Worm (Caenorhabditis elegans) whole organism, L3 larva: ENCODE data around the gene ubq-2.

Source experiments
- R02D3.7 ChIP-seq: fragments of 150-350 bp; optimal IDR thresholded peaks from 2 replicates; lab custom pipeline; 2014; ENCODE audit warnings: missing biosample characterization, missing genetic modification characterization
- ZK546.5 ChIP-seq: sonication (generic microtip); optimal IDR thresholded peaks from 2 replicates; lab custom pipeline; 2017; ENCODE audit warnings: missing biosample characterization, missing genetic modification characterization
- aly-2 ChIP-seq: fragments of 150-350 bp; optimal IDR thresholded peaks from 2 replicates; lab custom pipeline; 2014; ENCODE audit warnings: missing biosample characterization, missing genetic modification characterization
- ama-1 ChIP-seq: fragments of 150-350 bp; optimal IDR thresholded peaks from 2 replicates; lab custom pipeline; 2018
- ceh-16 ChIP-seq: sonication (generic microtip); optimal IDR thresholded peaks from 2 replicates; lab custom pipeline; 2017; ENCODE audit warnings: missing biosample characterization, missing genetic modification characterization
- ceh-28 ChIP-seq: fragments of 150-350 bp; optimal IDR thresholded peaks from 2 replicates; lab custom pipeline; 2014; ENCODE audit warnings: missing biosample characterization, missing genetic modification reagents, missing genetic modification characterization
- ceh-82 ChIP-seq: fragments of 150-350 bp; optimal IDR thresholded peaks from 2 replicates; lab custom pipeline; 2014; ENCODE audit warnings: missing biosample characterization, missing genetic modification characterization
- ceh-9 ChIP-seq: sonication (generic microtip); optimal IDR thresholded peaks from 2 replicates; lab custom pipeline; 2018; ENCODE audit warnings: missing biosample characterization, missing genetic modification characterization
- daf-12 ChIP-seq: fragments of 150-350 bp; optimal IDR thresholded peaks from 2 replicates; lab custom pipeline; 2014; ENCODE audit warnings: missing biosample characterization, missing genetic modification reagents, missing genetic modification characterization
- egl-27 ChIP-seq: sonication (generic microtip); optimal IDR thresholded peaks from 4 replicates; lab custom pipeline; 2017; ENCODE audit warnings: missing biosample characterization, missing genetic modification reagents, missing genetic modification characterization
- egl-5 ChIP-seq: fragments of 150-350 bp; optimal IDR thresholded peaks from 2 replicates; lab custom pipeline; 2017; ENCODE audit warnings: missing biosample characterization, missing genetic modification reagents, missing genetic modification characterization, inconsistent platforms
- elt-1 ChIP-seq: fragments of 150-350 bp; optimal IDR thresholded peaks from 2 replicates; lab custom pipeline; 2014; ENCODE audit warnings: missing biosample characterization, missing genetic modification characterization
- elt-2 ChIP-seq: sonication (generic microtip); optimal IDR thresholded peaks from 2 replicates; lab custom pipeline; 2016; ENCODE audit warnings: missing genetic modification reagents, mild to moderate bottlenecking, missing genetic modification characterization, missing compliant biosample characterization
- eor-1 ChIP-seq, 2 experiments: fragments of 150-350 bp; optimal IDR thresholded peaks; 2 replicates each; lab custom pipeline; 2014 to 2018; ENCODE audit warnings: missing biosample characterization in 2 of 2, missing genetic modification characterization in 2 of 2
- fos-1 ChIP-seq: fragments of 150-350 bp; optimal IDR thresholded peaks from 2 replicates; lab custom pipeline; 2014; ENCODE audit warnings: missing biosample characterization, missing genetic modification characterization
- hmg-11 ChIP-seq: sonication (generic microtip); optimal IDR thresholded peaks from 2 replicates; lab custom pipeline; 2016; ENCODE audit warnings: missing genetic modification characterization, missing compliant biosample characterization
- lin-15B ChIP-seq: fragments of 150-350 bp; optimal IDR thresholded peaks from 2 replicates; lab custom pipeline; 2014; ENCODE audit warnings: missing biosample characterization, missing genetic modification characterization
- lsy-12 ChIP-seq: sonication (generic microtip); optimal IDR thresholded peaks from 2 replicates; lab custom pipeline; 2016; ENCODE audit warnings: mild to moderate bottlenecking, missing genetic modification characterization, missing compliant biosample characterization
- mdl-1 ChIP-seq: fragments of 150-350 bp; optimal IDR thresholded peaks from 2 replicates; lab custom pipeline; 2014; ENCODE audit warnings: missing biosample characterization, missing genetic modification characterization
- mml-1 ChIP-seq: fragments of 150-350 bp; sonication (generic microtip); optimal IDR thresholded peaks from 3 replicates; lab custom pipeline; 2014; ENCODE audit warnings: missing biosample characterization, missing genetic modification characterization
- nfya-1 ChIP-seq: sonication (generic microtip); optimal IDR thresholded peaks from 2 replicates; lab custom pipeline; 2017; ENCODE audit warnings: missing genetic modification characterization, mild to moderate bottlenecking, missing compliant biosample characterization, antibody characterized with exemption, moderate library complexity; ENCODE audit not compliant: insufficient read depth
- nhr-11 ChIP-seq: fragments of 150-350 bp; optimal IDR thresholded peaks from 2 replicates; lab custom pipeline; 2014; ENCODE audit warnings: missing biosample characterization, missing genetic modification characterization
- nhr-12 ChIP-seq: fragments of 150-350 bp; optimal IDR thresholded peaks from 2 replicates; lab custom pipeline; 2014; ENCODE audit warnings: missing biosample characterization, missing genetic modification characterization
- nhr-23 ChIP-seq: fragments of 150-350 bp; optimal IDR thresholded peaks from 2 replicates; lab custom pipeline; 2014; ENCODE audit warnings: missing biosample characterization, missing genetic modification reagents, missing genetic modification characterization
- nhr-237 ChIP-seq: fragments of 150-350 bp; optimal IDR thresholded peaks from 2 replicates; lab custom pipeline; 2014; ENCODE audit warnings: missing biosample characterization, missing genetic modification characterization
- nhr-25 ChIP-seq: sonication (generic microtip); optimal IDR thresholded peaks from 2 replicates; lab custom pipeline; 2017; ENCODE audit warnings: missing biosample characterization, missing genetic modification characterization
- nhr-28 ChIP-seq: fragments of 150-350 bp; optimal IDR thresholded peaks from 2 replicates; lab custom pipeline; 2014; ENCODE audit warnings: missing biosample characterization, missing genetic modification characterization
- nhr-67 ChIP-seq: fragments of 150-350 bp; optimal IDR thresholded peaks from 2 replicates; lab custom pipeline; 2014; ENCODE audit warnings: missing biosample characterization, missing genetic modification characterization
- nhr-76 ChIP-seq: fragments of 150-350 bp; sonication (generic microtip); optimal IDR thresholded peaks from 5 replicates; lab custom pipeline; 2014; ENCODE audit warnings: missing biosample characterization, missing genetic modification characterization
- nhr-77 ChIP-seq: fragments of 150-350 bp; optimal IDR thresholded peaks from 2 replicates; lab custom pipeline; 2014; ENCODE audit warnings: missing biosample characterization, missing genetic modification characterization
- pha-4 ChIP-seq: fragments of 150-350 bp; optimal IDR thresholded peaks from 2 replicates; lab custom pipeline; 2014; ENCODE audit warnings: missing biosample characterization, missing genetic modification reagents, missing genetic modification characterization
- pqm-1 ChIP-seq: fragments of 150-350 bp; optimal IDR thresholded peaks from 2 replicates; lab custom pipeline; 2017; ENCODE audit warnings: missing biosample characterization, missing genetic modification characterization, inconsistent platforms
- sea-2 ChIP-seq: fragments of 150-350 bp; sonication (generic microtip); optimal IDR thresholded peaks from 4 replicates; lab custom pipeline; 2014; ENCODE audit warnings: missing biosample characterization, missing genetic modification reagents, missing genetic modification characterization
- skn-1 ChIP-seq: fragments of 150-350 bp; optimal IDR thresholded peaks from 2 replicates; lab custom pipeline; 2014; ENCODE audit warnings: missing biosample characterization, missing genetic modification characterization
- snpc-4 ChIP-seq: fragments of 150-350 bp; optimal IDR thresholded peaks from 2 replicates; lab custom pipeline; 2014; ENCODE audit warnings: missing biosample characterization, missing genetic modification characterization
- tbx-2 ChIP-seq: sonication (generic microtip); optimal IDR thresholded peaks from 2 replicates; lab custom pipeline; 2016; ENCODE audit warnings: mild to moderate bottlenecking, missing genetic modification characterization, missing compliant biosample characterization
- unc-62 ChIP-seq: fragments of 150-350 bp; sonication (generic microtip); optimal IDR thresholded peaks from 4 replicates; lab custom pipeline; 2014; ENCODE audit warnings: missing biosample characterization, missing genetic modification reagents, missing genetic modification characterization
- zag-1 ChIP-seq: fragments of 150-350 bp; optimal IDR thresholded peaks from 2 replicates; lab custom pipeline; 2014; ENCODE audit warnings: missing biosample characterization, missing genetic modification characterization
- ztf-11 ChIP-seq: fragments of 150-350 bp; optimal IDR thresholded peaks from 2 replicates; lab custom pipeline; 2014; ENCODE audit warnings: missing biosample characterization, missing genetic modification characterization
- ztf-4 ChIP-seq: fragments of 150-350 bp; optimal IDR thresholded peaks from 2 replicates; lab custom pipeline; 2014; ENCODE audit warnings: missing biosample characterization, missing genetic modification characterization

ubq-2 gene

ce11 chrIII:12987418-12987817 is 9.1 kb upstream of the ubq-2 start, which contains the start of gene ZK1010.5:
Gene ZK1010.5, minus strand, starts transcription at chrIII:12987518.
- TF ChIP-seq nhr-76 (tag; lab: Kevin White, UChicago), result no peak
- TF ChIP-seq ZK546.5 (tag; lab: Kevin White, UChicago), result no peak
- TF ChIP-seq mdl-1 (tag; lab: Kevin White, UChicago), result no peak
- TF ChIP-seq elt-1 (tag; lab: Kevin White, UChicago), result no peak
- TF ChIP-seq nhr-67 (tag; lab: Kevin White, UChicago), result no peak
- no peak for TF ChIP-seq skn-1 (tag; lab: Kevin White, UChicago)

ce11 chrIII:12980770-12981169 is 2.4 kb upstream of the ubq-2 start, which contains the start of gene ZK1010.4:
Gene ZK1010.4, plus strand, starts transcription at chrIII:12981070.
- TF ChIP-seq R02D3.7 (tag; lab: Kevin White, UChicago) (no peak), ama-1 (lab: Kevin White, UChicago) (no peak)
- TF ChIP-seq, all 47 proteins: peak for 0

ce11 chrIII:12977559-12977958 is 764 bp downstream of the ubq-2 start, which contains the start of gene ZK1010.2:
Gene ZK1010.2, minus strand, starts transcription at chrIII:12977862.
- no peak for TF ChIP-seq ztf-11 (tag; lab: Kevin White, UChicago)
- TF ChIP-seq unc-62 (GFP tag; lab: Kevin White, UChicago), result no peak
- TF ChIP-seq lsy-12 (tag; lab: Kevin White, UChicago), result peak; percentile 16
- no peak for TF ChIP-seq fos-1
- no peak for TF ChIP-seq nhr-23 (tag; lab: Kevin White, UChicago)

- TF ChIP-seq nhr-237 (tag; lab: Kevin White, UChicago) (no peak), ztf-11 (tag; lab: Kevin White, UChicago) (no peak), sea-2 (GFP tag; lab: Kevin White, UChicago) (no peak), nhr-76 (tag; lab: Kevin White, UChicago) (no peak), tbx-2 (tag; lab: Kevin White, UChicago) (no peak), ZK546.5 (tag; lab: Kevin White, UChicago) (no peak), elt-1 (tag; lab: Kevin White, UChicago) (no peak)
- TF ChIP-seq, all 47 proteins: peak for 0
Measured at ce11 chrIII:12972398-12972797, 5.9 kb downstream of the ubq-2 start, which contains the start of gene bckd-1A. Gene bckd-1A, minus strand, starts transcription at chrIII:12972498.

ce11 chrIII:12971828-12972379 is 6.4 kb downstream of the ubq-2 start:
- no peak for TF ChIP-seq nhr-28 (tag; lab: Kevin White, UChicago)
- no peak for TF ChIP-seq mml-1
- no peak for TF ChIP-seq ama-1 (lab: Kevin White, UChicago)
- no peak for TF ChIP-seq egl-27 (tag; lab: Kevin White, UChicago)
- TF ChIP-seq pqm-1 (tag; lab: Kevin White, UChicago), result peak; percentile 19
- no peak for TF ChIP-seq lsy-12 (tag; lab: Kevin White, UChicago)
- TF ChIP-seq ztf-4 (tag; lab: Kevin White, UChicago), result no peak
- no peak for TF ChIP-seq R02D3.7 (tag; lab: Kevin White, UChicago)
- no peak for TF ChIP-seq daf-12 (tag; lab: Kevin White, UChicago)
- TF ChIP-seq ZK546.5 (tag; lab: Kevin White, UChicago), result no peak
- no peak for TF ChIP-seq egl-5
- TF ChIP-seq ztf-11 (tag; lab: Kevin White, UChicago), result no peak
- no peak for TF ChIP-seq tbx-2 (tag; lab: Kevin White, UChicago)
- peak; percentile 63 for TF ChIP-seq ceh-28 (tag; lab: Kevin White, UChicago)
- no peak for TF ChIP-seq snpc-4 (tag; lab: Kevin White, UChicago)
- TF ChIP-seq nhr-67 (tag; lab: Kevin White, UChicago), result no peak
- TF ChIP-seq ceh-82 (tag; lab: Kevin White, UChicago), result no peak
- no peak for TF ChIP-seq unc-62 (GFP tag; lab: Kevin White, UChicago)
- no peak for TF ChIP-seq eor-1 (tag; optimal IDR thresholded peaks at IDR 0.05; lab: Kevin White, UChicago)
- TF ChIP-seq elt-2 (tag; lab: Kevin White, UChicago), result peak; percentile 39
- TF ChIP-seq aly-2 (tag; lab: Kevin White, UChicago), result no peak
- no peak for TF ChIP-seq zag-1
- TF ChIP-seq nhr-76 (tag; lab: Kevin White, UChicago), result no peak
- TF ChIP-seq nhr-23 (tag; lab: Kevin White, UChicago), result no peak
- no peak for TF ChIP-seq nhr-11
- peak; percentile 47 for TF ChIP-seq nfya-1
- peak; percentile 39 for TF ChIP-seq lin-15B (tag; lab: Kevin White, UChicago)
- no peak for TF ChIP-seq nhr-12 (tag; lab: Kevin White, UChicago)
- no peak for TF ChIP-seq nhr-77 (tag; lab: Kevin White, UChicago)
- no peak for TF ChIP-seq mdl-1 (tag; lab: Kevin White, UChicago)
- TF ChIP-seq ceh-16 (tag; lab: Kevin White, UChicago), result no peak
- no peak for TF ChIP-seq nhr-25
- peak; percentile 57 for TF ChIP-seq pha-4 (tag; lab: Kevin White, UChicago)
- TF ChIP-seq ceh-9 (tag; lab: Kevin White, UChicago), result no peak
- TF ChIP-seq hmg-11 (tag; lab: Kevin White, UChicago), result peak; percentile 53
